Worm (Caenorhabditis elegans): ENCODE data around the gene zig-12.

The zig-12 gene

ce11 chrX:8761060-8761459, 2.6 kb upstream of the zig-12 start:
- no peak for TF ChIP-seq pes-1 (GFP tag; IDR thresholded peaks at IDR 0.05)
- TF ChIP-seq hmg-4 (GFP tag; optimal IDR thresholded peaks at IDR 0.05), result no peak
- TF ChIP-seq aly-1 (tag; optimal IDR thresholded peaks at IDR 0.05), result no peak
- no peak for TF ChIP-seq scrt-1 (GFP tag; IDR thresholded peaks at IDR 0.05)
- TF ChIP-seq ceh-13 (GFP tag; optimal IDR thresholded peaks at IDR 0.05), result no peak

ce11 chrX:8761497-8761896, 2.2 kb upstream of the zig-12 start, which contains the start of gene M02D8.5:
Gene M02D8.5 (minus strand): TSS chrX:8761597.
- TF ChIP-seq aly-1 (tag; optimal IDR thresholded peaks at IDR 0.05), result no peak
- no peak for TF ChIP-seq hmg-4 (GFP tag; optimal IDR thresholded peaks at IDR 0.05)
- TF ChIP-seq hnd-1 (tag; optimal IDR thresholded peaks at IDR 0.05), result no peak
- TF ChIP-seq ceh-13 (GFP tag; optimal IDR thresholded peaks at IDR 0.05), result no peak
- TF ChIP-seq B0310.2 (tag; optimal IDR thresholded peaks at IDR 0.05), result no peak
- TF ChIP-seq sea-1 (GFP tag; conservative IDR thresholded peaks at IDR 0.05), result no peak
- TF ChIP-seq ets-7 (tag; optimal IDR thresholded peaks at IDR 0.05), result no peak
- no peak for TF ChIP-seq ceh-36 (tag; optimal IDR thresholded peaks at IDR 0.05)

- TF ChIP-seq flt-1 (GFP tag; IDR thresholded peaks at IDR 0.05) (no peak), ama-1 (optimal IDR thresholded peaks at IDR 0.05) (no peak), B0310.2 (tag; optimal IDR thresholded peaks at IDR 0.05) (no peak), aly-1 (tag; optimal IDR thresholded peaks at IDR 0.05) (no peak), ceh-36 (tag; optimal IDR thresholded peaks at IDR 0.05) (no peak), scrt-1 (GFP tag; IDR thresholded peaks at IDR 0.05) (no peak), ceh-13 (GFP tag; optimal IDR thresholded peaks at IDR 0.05) (no peak), F13C5.2 (tag; optimal IDR thresholded peaks at IDR 0.05) (no peak), hmg-4 (GFP tag; optimal IDR thresholded peaks at IDR 0.05) (no peak), pes-1 (GFP tag; IDR thresholded peaks at IDR 0.05) (no peak), tbx-11 (GFP tag; IDR thresholded peaks at IDR 0.05) (no peak), hnd-1 (tag; optimal IDR thresholded peaks at IDR 0.05) (no peak), ets-7 (tag; optimal IDR thresholded peaks at IDR 0.05) (no peak), hmbx-1 (tag; optimal IDR thresholded peaks at IDR 0.05) (no peak), tra-4 (tag; optimal IDR thresholded peaks at IDR 0.05) (no peak), tbx-37 (GFP tag; conservative IDR thresholded peaks at IDR 0.05) (no peak), sea-1 (GFP tag; conservative IDR thresholded peaks at IDR 0.05) (no peak)
Measured at ce11 chrX:8762927-8763326, 780 bp upstream of the zig-12 start.

- TF ChIP-seq B0310.2 (tag; optimal IDR thresholded peaks at IDR 0.05) (no peak), ets-7 (tag; optimal IDR thresholded peaks at IDR 0.05) (no peak), flt-1 (GFP tag; IDR thresholded peaks at IDR 0.05) (no peak), tra-4 (tag; optimal IDR thresholded peaks at IDR 0.05) (no peak), pes-1 (GFP tag; IDR thresholded peaks at IDR 0.05) (no peak), hnd-1 (tag; optimal IDR thresholded peaks at IDR 0.05) (no peak), ama-1 (optimal IDR thresholded peaks at IDR 0.05) (no peak), F13C5.2 (tag; optimal IDR thresholded peaks at IDR 0.05) (no peak), aly-1 (tag; optimal IDR thresholded peaks at IDR 0.05) (no peak), sea-1 (GFP tag; conservative IDR thresholded peaks at IDR 0.05) (no peak), tbx-37 (GFP tag; conservative IDR thresholded peaks at IDR 0.05) (no peak)
Measured at ce11 chrX:8764044-8764443, 337 bp downstream of the zig-12 start.

- TF ChIP-seq flt-1 (GFP tag; IDR thresholded peaks at IDR 0.05) (no peak), tbx-11 (GFP tag; IDR thresholded peaks at IDR 0.05) (no peak), sea-1 (GFP tag; conservative IDR thresholded peaks at IDR 0.05) (no peak), F13C5.2 (tag; optimal IDR thresholded peaks at IDR 0.05) (no peak), hmg-4 (GFP tag; optimal IDR thresholded peaks at IDR 0.05) (no peak), scrt-1 (GFP tag; IDR thresholded peaks at IDR 0.05) (no peak), B0310.2 (tag; optimal IDR thresholded peaks at IDR 0.05) (no peak), pes-1 (GFP tag; IDR thresholded peaks at IDR 0.05) (no peak), ama-1 (optimal IDR thresholded peaks at IDR 0.05) (no peak), hmbx-1 (tag; optimal IDR thresholded peaks at IDR 0.05) (no peak), aly-1 (tag; optimal IDR thresholded peaks at IDR 0.05) (no peak), hnd-1 (tag; optimal IDR thresholded peaks at IDR 0.05) (no peak), ceh-36 (tag; optimal IDR thresholded peaks at IDR 0.05) (no peak), ets-7 (tag; optimal IDR thresholded peaks at IDR 0.05) (no peak), ceh-13 (GFP tag; optimal IDR thresholded peaks at IDR 0.05) (no peak), tbx-37 (GFP tag; conservative IDR thresholded peaks at IDR 0.05) (no peak), tra-4 (tag; optimal IDR thresholded peaks at IDR 0.05) (no peak)
Measured at ce11 chrX:8770316-8770715, 6.6 kb downstream of the zig-12 start.

- TF ChIP-seq flt-1 (GFP tag; IDR thresholded peaks at IDR 0.05) (no peak), B0310.2 (tag; optimal IDR thresholded peaks at IDR 0.05) (no peak), F13C5.2 (tag; optimal IDR thresholded peaks at IDR 0.05) (no peak), tbx-37 (GFP tag; conservative IDR thresholded peaks at IDR 0.05) (no peak), ceh-13 (GFP tag; optimal IDR thresholded peaks at IDR 0.05) (no peak), ceh-36 (tag; optimal IDR thresholded peaks at IDR 0.05) (no peak), sea-1 (GFP tag; conservative IDR thresholded peaks at IDR 0.05) (no peak), aly-1 (tag; optimal IDR thresholded peaks at IDR 0.05) (no peak), scrt-1 (GFP tag; IDR thresholded peaks at IDR 0.05) (no peak), pes-1 (GFP tag; IDR thresholded peaks at IDR 0.05) (no peak), hmbx-1 (tag; optimal IDR thresholded peaks at IDR 0.05) (no peak), hnd-1 (tag; optimal IDR thresholded peaks at IDR 0.05) (no peak), tra-4 (tag; optimal IDR thresholded peaks at IDR 0.05) (no peak), hmg-4 (GFP tag; optimal IDR thresholded peaks at IDR 0.05) (no peak), tbx-11 (GFP tag; IDR thresholded peaks at IDR 0.05) (no peak), ets-7 (tag; optimal IDR thresholded peaks at IDR 0.05) (no peak), ama-1 (optimal IDR thresholded peaks at IDR 0.05) (no peak)
Measured at ce11 chrX:8778558-8778957, 14.9 kb downstream of the zig-12 start, which contains the start of gene ZK721.4. Gene ZK721.4 (plus strand): TSS chrX:8778858.

- TF ChIP-seq flt-1 (GFP tag; IDR thresholded peaks at IDR 0.05), result no peak
- TF ChIP-seq tra-4 (tag; optimal IDR thresholded peaks at IDR 0.05), result no peak
- no peak for TF ChIP-seq pes-1 (GFP tag; IDR thresholded peaks at IDR 0.05)
- no peak for TF ChIP-seq sea-1 (GFP tag; conservative IDR thresholded peaks at IDR 0.05)
- TF ChIP-seq ets-7 (tag; optimal IDR thresholded peaks at IDR 0.05), result no peak
- TF ChIP-seq ceh-13 (GFP tag; optimal IDR thresholded peaks at IDR 0.05), result no peak
- TF ChIP-seq ama-1 (optimal IDR thresholded peaks at IDR 0.05), result no peak
Measured at ce11 chrX:8784234-8784633, 20.5 kb downstream of the zig-12 start, which contains the start of gene ZK721.3. Gene ZK721.3 (plus strand): TSS chrX:8784534.
